Worm (Caenorhabditis elegans): ENCODE measurements around the gene mdh-1.

mdh-1 gene

DNA sequence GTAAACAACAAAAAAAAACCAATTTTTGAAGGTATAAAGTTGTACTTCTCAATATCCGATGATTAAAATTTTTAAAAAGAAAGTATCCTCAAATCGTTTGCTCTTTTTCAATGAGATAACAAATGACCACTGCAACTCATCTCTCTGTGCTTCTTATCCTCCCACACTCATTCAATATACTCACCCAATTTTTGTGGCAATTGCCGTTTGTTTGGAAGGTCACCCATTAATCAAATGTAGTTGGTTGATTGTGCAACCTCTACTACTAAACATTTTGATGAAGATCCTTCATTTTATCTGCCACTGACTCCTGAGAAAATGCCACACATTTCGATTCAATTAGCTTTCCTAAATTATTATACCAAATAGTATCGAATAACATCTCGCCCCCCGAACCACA is 48.6 kb downstream of the mdh-1 start:
- TF ChIP-seq hnd-1 (tag; optimal IDR thresholded peaks at IDR 0.05) = no peak
- no peak for TF ChIP-seq flt-1 (GFP tag; IDR thresholded peaks at IDR 0.05)
- TF ChIP-seq pes-1 (GFP tag; IDR thresholded peaks at IDR 0.05) = no peak
- TF ChIP-seq hmbx-1 (tag; optimal IDR thresholded peaks at IDR 0.05) = no peak
- TF ChIP-seq F13C5.2 (tag; optimal IDR thresholded peaks at IDR 0.05) = no peak
- TF ChIP-seq B0310.2 (tag; optimal IDR thresholded peaks at IDR 0.05) = no peak
- TF ChIP-seq tra-4 (tag; optimal IDR thresholded peaks at IDR 0.05) = no peak
- no peak for TF ChIP-seq tbx-11 (GFP tag; IDR thresholded peaks at IDR 0.05)
- no peak for TF ChIP-seq hmg-4 (GFP tag; optimal IDR thresholded peaks at IDR 0.05)
- TF ChIP-seq tbx-37 (GFP tag; conservative IDR thresholded peaks at IDR 0.05) = no peak
- TF ChIP-seq scrt-1 (GFP tag; IDR thresholded peaks at IDR 0.05) = no peak
- TF ChIP-seq ama-1 (optimal IDR thresholded peaks at IDR 0.05) = no peak

All from whole organism, early embryonic.